Fruit fly (Drosophila melanogaster): ENCODE data around the gene CG46306.

DNA sequence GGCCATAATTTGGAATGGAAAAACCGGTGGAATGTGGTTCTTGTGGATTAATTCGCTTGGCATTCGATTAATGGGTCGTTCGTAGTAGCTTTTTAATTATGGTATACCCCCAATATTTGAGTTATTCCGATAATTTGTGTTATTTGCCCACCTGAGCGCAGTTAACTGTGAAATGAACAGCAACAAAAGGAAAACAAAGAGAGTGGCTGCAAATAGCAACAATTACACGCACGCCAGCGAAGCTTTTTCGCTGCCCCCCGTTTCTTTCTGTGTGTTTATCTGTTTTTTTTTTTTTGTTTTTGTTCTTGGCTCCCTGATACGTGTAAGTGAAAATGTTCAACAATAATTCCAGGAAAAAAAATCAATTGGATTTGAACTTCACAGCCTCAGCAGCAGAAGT lies 35.4 kb downstream of the CG46306 start:
- no peak for TF ChIP-seq br (GFP tag; optimal IDR thresholded peaks at IDR 0.05)
- no peak for TF ChIP-seq Vsx2 (GFP tag; optimal IDR thresholded peaks at IDR 0.05; ENCODE audit: partially characterized antibody)
- no peak for TF ChIP-seq lola (GFP tag; optimal IDR thresholded peaks at IDR 0.05)
